Fruit fly (Drosophila melanogaster) whole organism: ENCODE results near the gene CG32856.

Experiments
- Dll ChIP-seq: fragments of >200 bp; optimal IDR thresholded peaks from 2 replicates; lab custom pipeline; 2017
- EcR ChIP-seq, 2 experiments: fragments of >200 bp; optimal IDR thresholded peaks; 2 replicates each; lab custom pipeline; 2017; ENCODE audit warnings: missing biosample characterization in 2 of 2, missing genetic modification characterization in 2 of 2, missing genetic modification reagents in 2 of 2

dm6 chr3R:15937708-15938107 lies 27.4 kb downstream of the CG32856 start:
- TF ChIP-seq Dll (peak; percentile 2), EcR (GFP tag; optimal IDR thresholded peaks at IDR 0.05; lab: Kevin White, UChicago) (no peak)
